Fruit fly (Drosophila melanogaster): ENCODE data around the gene CG17440.

CG17440 gene

dm6 chrX:9255964-9256520 is 13.7 kb downstream of the CG17440 start, which contains the start of gene ric8a (continued):
- TF ChIP-seq NFAT (GFP tag; IDR thresholded peaks at IDR 0.05), result no peak
- no peak for TF ChIP-seq emc (GFP tag; optimal IDR thresholded peaks at IDR 0.05)
- TF ChIP-seq CG31441 (GFP tag; IDR thresholded peaks at IDR 0.05), result no peak
- no peak for TF ChIP-seq CG10431 (GFP tag; optimal IDR thresholded peaks at IDR 0.05)
- TF ChIP-seq bigmax (GFP tag; optimal IDR thresholded peaks at IDR 0.05), result no peak
- TF ChIP-seq disco-r (GFP tag; optimal IDR thresholded peaks at IDR 0.05), result no peak
- TF ChIP-seq E2f1 (GFP tag; IDR thresholded peaks at IDR 0.05), result no peak
- TF ChIP-seq cg (GFP tag; optimal IDR thresholded peaks at IDR 0.05), result no peak
- TF ChIP-seq kay (GFP tag; optimal IDR thresholded peaks at IDR 0.05), result no peak
- TF ChIP-seq gro (GFP tag; optimal IDR thresholded peaks at IDR 0.05), result no peak
- no peak for TF ChIP-seq CG32767 (GFP tag; IDR thresholded peaks at IDR 0.05)
- TF ChIP-seq CG5245 (GFP tag; optimal IDR thresholded peaks at IDR 0.05), result no peak
- TF ChIP-seq CG11696 (GFP tag; IDR thresholded peaks at IDR 0.05), result no peak
- TF ChIP-seq sug (tag; optimal IDR thresholded peaks at IDR 0.05), result no peak
- no peak for TF ChIP-seq CG6683 (GFP tag; optimal IDR thresholded peaks at IDR 0.05)
- TF ChIP-seq CG10979 (tag; optimal IDR thresholded peaks at IDR 0.05), result no peak
- peak; percentile 29 for TF ChIP-seq CG8290 (GFP tag; optimal IDR thresholded peaks at IDR 0.05)
- TF ChIP-seq CG8290 (tag; optimal IDR thresholded peaks at IDR 0.05), result no peak
- TF ChIP-seq Dip2 (GFP tag; IDR thresholded peaks at IDR 0.05), result no peak
- no peak for TF ChIP-seq HmgZ (tag; optimal IDR thresholded peaks at IDR 0.05)
- peak; percentile 14 for TF ChIP-seq phol (tag; optimal IDR thresholded peaks at IDR 0.05)
- TF ChIP-seq hkb (optimal IDR thresholded peaks at IDR 0.05), result no peak
- TF ChIP-seq hkb (GFP tag; IDR thresholded peaks at IDR 0.05), result no peak
- peak; percentile 58 for TF ChIP-seq gfzf (GFP tag; optimal IDR thresholded peaks at IDR 0.05)
- TF ChIP-seq CG12104 (GFP tag; optimal IDR thresholded peaks at IDR 0.05), result no peak
- TF ChIP-seq CG9876 (GFP tag; optimal IDR thresholded peaks at IDR 0.05), result no peak
- no peak for TF ChIP-seq CG3838 (GFP tag; optimal IDR thresholded peaks at IDR 0.05)
- no peak for TF ChIP-seq CG2199 (GFP tag; IDR thresholded peaks at IDR 0.05)
- no peak for TF ChIP-seq Usf (GFP tag; optimal IDR thresholded peaks at IDR 0.05)
- TF ChIP-seq nerfin-2 (GFP tag; IDR thresholded peaks at IDR 0.05; ENCODE audit: partially characterized antibody), result peak; percentile 52; the same call in 1 of the 2 replicates
- TF ChIP-seq danr (GFP tag; IDR thresholded peaks at IDR 0.05), result no peak
- no peak for TF ChIP-seq zfh2 (GFP tag; optimal IDR thresholded peaks at IDR 0.05)
- no peak for TF ChIP-seq Atf-2 (GFP tag; optimal IDR thresholded peaks at IDR 0.05)
- TF ChIP-seq dmrt99B (tag; optimal IDR thresholded peaks at IDR 0.05), result no peak
- peak; percentile 64; the same call in 2 of the 3 replicates for TF ChIP-seq CG14860 (GFP tag; IDR thresholded peaks at IDR 0.05; ENCODE audit: partially characterized antibody)
- no peak for TF ChIP-seq CG7928 (GFP tag; optimal IDR thresholded peaks at IDR 0.05)
- TF ChIP-seq Myb (GFP tag; optimal IDR thresholded peaks at IDR 0.05), result no peak
- no peak for TF ChIP-seq CG14014 (GFP tag; IDR thresholded peaks at IDR 0.05)
- TF ChIP-seq PHDP (tag; optimal IDR thresholded peaks at IDR 0.05), result no peak
- TF ChIP-seq CG14050 (GFP tag; IDR thresholded peaks at IDR 0.05), result no peak
- TF ChIP-seq sqz (GFP tag; optimal IDR thresholded peaks at IDR 0.05), result peak; percentile 61
- 0 out of 3 replicates have a peak, but pooled peaks have one; percentile 21 for TF ChIP-seq zfh1 (GFP tag; IDR thresholded peaks at IDR 0.05)
- no peak for TF ChIP-seq dm (GFP tag; optimal IDR thresholded peaks at IDR 0.05)
- no peak for TF ChIP-seq CG8281 (tag; optimal IDR thresholded peaks at IDR 0.05)
- no peak for TF ChIP-seq CG17802 (tag; optimal IDR thresholded peaks at IDR 0.05)
- no peak for TF ChIP-seq ham (GFP tag; IDR thresholded peaks at IDR 0.05)
- TF ChIP-seq Adf1 (GFP tag; IDR thresholded peaks at IDR 0.05), result no peak
- TF ChIP-seq ind (GFP tag; optimal IDR thresholded peaks at IDR 0.05), result no peak
- no peak for TF ChIP-seq slou (GFP tag; optimal IDR thresholded peaks at IDR 0.05)
- peak; percentile 30 for TF ChIP-seq Dp (GFP tag; optimal IDR thresholded peaks at IDR 0.05)
- no peak for TF ChIP-seq CG7357 (GFP tag; IDR thresholded peaks at IDR 0.05)
- TF ChIP-seq HmgD (GFP tag; optimal IDR thresholded peaks at IDR 0.05), result no peak
- TF ChIP-seq CG8765 (GFP tag; IDR thresholded peaks at IDR 0.05), result no peak
